Worm (Caenorhabditis elegans) whole organism, L3 larva: ENCODE data around the gene sel-1.

Source experiments
- fos-1 ChIP-seq: fragments of 150-350 bp; optimal IDR thresholded peaks from 2 replicates; lab custom pipeline; 2014; ENCODE audit warnings: missing biosample characterization, missing genetic modification characterization
- snpc-4 ChIP-seq: fragments of 150-350 bp; optimal IDR thresholded peaks from 2 replicates; lab custom pipeline; 2014; ENCODE audit warnings: missing biosample characterization, missing genetic modification characterization

DNA sequence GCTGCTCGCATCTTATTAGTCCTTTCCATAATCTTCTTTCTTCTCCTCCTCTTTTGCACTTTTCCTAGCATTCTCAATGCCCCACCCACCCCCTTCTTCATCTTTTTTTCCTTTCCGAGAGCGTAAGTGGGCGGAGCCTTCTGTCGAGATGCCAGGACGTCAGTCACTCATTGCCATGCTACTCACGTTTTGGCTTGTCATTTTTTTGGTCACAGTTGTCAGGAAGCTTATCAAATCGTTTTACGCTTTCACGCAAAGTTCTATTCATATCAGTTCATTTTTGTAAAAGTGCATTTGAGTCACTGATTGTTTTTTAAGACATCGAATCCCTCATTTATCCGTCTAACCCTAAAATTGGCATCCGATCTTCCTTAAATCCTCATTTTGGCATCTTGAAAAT is 20.5 kb upstream of the sel-1 start:
- TF ChIP-seq fos-1 (tag; lab: Kevin White, UChicago): no peak
- no peak for TF ChIP-seq snpc-4 (tag; lab: Kevin White, UChicago)
